Worm (Caenorhabditis elegans): Measurements from ENCODE around the gene R09E10.5.

R09E10.5 gene

DNA sequence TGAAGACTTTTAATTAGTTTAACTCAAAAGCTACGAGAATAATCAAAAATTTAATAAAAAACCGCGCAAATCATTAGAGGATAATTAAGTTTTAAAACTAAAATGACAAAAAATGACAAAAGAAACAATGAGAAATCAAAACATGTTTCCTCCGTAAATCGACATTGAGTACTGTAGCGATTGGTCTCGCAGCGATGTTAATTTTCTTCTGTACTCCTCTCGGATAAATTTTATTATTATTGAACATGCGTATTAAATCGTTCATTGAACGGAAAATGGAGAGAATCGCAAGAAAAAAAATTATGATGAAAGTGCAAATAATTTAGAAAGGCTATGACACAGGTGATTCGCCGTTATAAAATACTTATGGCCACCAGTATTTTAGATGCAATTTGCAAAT lies 16.8 kb downstream of the R09E10.5 start:
- TF ChIP-seq lsy-2 (tag; optimal IDR thresholded peaks at IDR 0.05) (peak in 1 of 2 experiments; percentile 20), sem-4 (tag; optimal IDR thresholded peaks at IDR 0.05) (no peak), lin-11 (tag; optimal IDR thresholded peaks at IDR 0.05) (no peak), elt-3 (tag; optimal IDR thresholded peaks at IDR 0.05) (no peak)

- TF ChIP-seq lsy-2 (tag; optimal IDR thresholded peaks at IDR 0.05) (peak in 1 of 2 experiments; percentile 59), lin-13 (GFP tag; optimal IDR thresholded peaks at IDR 0.05) (peak; percentile 53), peb-1 (tag; optimal IDR thresholded peaks at IDR 0.05) (no peak), ceh-82 (tag; optimal IDR thresholded peaks at IDR 0.05) (no peak), unc-55 (GFP tag; optimal IDR thresholded peaks at IDR 0.05) (peak; percentile 52), sma-3 (GFP tag; optimal IDR thresholded peaks at IDR 0.05) (no peak), fos-1 (tag; optimal IDR thresholded peaks at IDR 0.05) (peak; percentile 65), crh-2 (tag; optimal IDR thresholded peaks at IDR 0.05) (peak; percentile 92), nhr-129 (tag; optimal IDR thresholded peaks at IDR 0.05) (peak; percentile 80), sma-9 (GFP tag; optimal IDR thresholded peaks at IDR 0.05) (peak; percentile 9), sma-9 (tag; optimal IDR thresholded peaks at IDR 0.05) (no peak), blmp-1 (tag; optimal IDR thresholded peaks at IDR 0.05; ENCODE audit: insufficient read depth) (no peak), gmeb-1 (tag; optimal IDR thresholded peaks at IDR 0.05) (peak; percentile 74), mdl-1 (tag; optimal IDR thresholded peaks at IDR 0.05) (peak in 1 of 2 experiments; percentile 43), F13H6.1 (tag; optimal IDR thresholded peaks at IDR 0.05) (no peak), lin-11 (tag; optimal IDR thresholded peaks at IDR 0.05) (peak; percentile 46), nhr-21 (tag; optimal IDR thresholded peaks at IDR 0.05) (peak; percentile 17), zag-1 (tag; optimal IDR thresholded peaks at IDR 0.05) (peak; percentile 41), nhr-25 (tag; optimal IDR thresholded peaks at IDR 0.05) (peak; percentile 29), C34F6.9 (tag; optimal IDR thresholded peaks at IDR 0.05) (peak; percentile 75)
Observed at ce11 chrIV:10284194-10284910, 17.8 kb downstream of the R09E10.5 start, which contains the start of gene rad-51. Gene rad-51, minus strand, starts transcription at chrIV:10284244.

- TF ChIP-seq nhr-12 (tag; optimal IDR thresholded peaks at IDR 0.05), result no peak
- TF ChIP-seq fos-1 (tag; optimal IDR thresholded peaks at IDR 0.05), result peak; percentile 47
Observed at ce11 chrIV:10281482-10281881, 20.6 kb downstream of the R09E10.5 start, which contains the start of gene thk-1. Gene thk-1, minus strand, starts transcription at chrIV:10281582.

DNA sequence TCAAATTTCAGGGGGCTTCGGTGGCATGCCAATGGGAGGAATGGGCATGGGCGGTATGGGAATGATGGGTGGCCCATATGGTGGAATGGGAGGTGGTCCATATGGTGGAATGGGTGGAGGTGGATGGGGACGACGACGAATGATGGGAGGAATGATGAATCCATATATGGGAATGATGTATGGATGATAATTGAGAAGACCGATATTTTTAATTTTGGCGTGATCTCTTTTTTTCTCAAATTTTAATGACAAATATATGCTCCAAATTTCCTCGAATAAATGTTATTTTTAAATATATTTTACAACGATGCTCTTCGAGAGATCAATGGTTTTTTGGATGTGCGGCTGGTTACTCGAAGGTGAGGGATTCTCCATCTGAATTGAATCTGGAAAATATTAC lies 24.4 kb downstream of the R09E10.5 start, which contains the start of gene Y43C5A.4:
TSS of gene Y43C5A.4 (plus strand) at position 301 of the 400 bp plus-strand sequence.
- no peak for TF ChIP-seq crh-2 (tag; optimal IDR thresholded peaks at IDR 0.05)
- no peak for TF ChIP-seq unc-39 (tag; optimal IDR thresholded peaks at IDR 0.05)
- no peak for TF ChIP-seq unc-62 (GFP tag; optimal IDR thresholded peaks at IDR 0.05)
- no peak for TF ChIP-seq nhr-237 (tag; optimal IDR thresholded peaks at IDR 0.05)
- no peak for TF ChIP-seq ceh-16 (tag; optimal IDR thresholded peaks at IDR 0.05)
- no peak for TF ChIP-seq egl-27 (tag; optimal IDR thresholded peaks at IDR 0.05)
- no peak for TF ChIP-seq skn-1 (tag; optimal IDR thresholded peaks at IDR 0.05)
- no peak for TF ChIP-seq mbf-1 (tag; optimal IDR thresholded peaks at IDR 0.05)
- TF ChIP-seq lsy-2 (tag; optimal IDR thresholded peaks at IDR 0.05), result no peak
- TF ChIP-seq alr-1 (tag; optimal IDR thresholded peaks at IDR 0.05), result no peak
- TF ChIP-seq mab-5 (tag; optimal IDR thresholded peaks at IDR 0.05), result no peak
- TF ChIP-seq R02D3.7 (tag; optimal IDR thresholded peaks at IDR 0.05), result no peak

DNA sequence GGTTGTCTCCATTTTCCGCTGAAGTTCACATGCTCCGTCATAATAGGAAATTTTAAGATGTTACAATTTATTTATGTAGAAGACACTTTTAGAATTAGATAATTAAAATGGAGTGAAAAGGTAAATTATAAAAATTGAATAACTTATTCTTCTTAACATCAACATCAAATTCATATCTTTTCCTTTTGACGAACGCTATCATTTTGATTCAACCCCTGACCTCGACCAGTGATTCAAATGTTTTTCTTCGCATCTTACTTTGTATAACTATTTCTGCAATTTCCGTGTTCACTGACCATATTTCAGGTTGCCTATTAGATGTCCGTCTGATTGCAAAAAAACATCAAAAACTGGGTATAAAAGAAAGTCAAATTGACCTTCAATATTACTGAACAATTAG lies 25.1 kb downstream of the R09E10.5 start, which contains the start of gene Y43C5A.7:
TSS of gene Y43C5A.7 (plus strand) at position 301 of the 400 bp plus-strand sequence.
- no peak for TF ChIP-seq elt-1 (tag; optimal IDR thresholded peaks at IDR 0.05)
- TF ChIP-seq unc-39 (tag; optimal IDR thresholded peaks at IDR 0.05), result no peak
- no peak for TF ChIP-seq lsy-2 (tag; optimal IDR thresholded peaks at IDR 0.05)
